Fruit fly (Drosophila melanogaster): Measurements from ENCODE around the gene Ostgamma.

DNA sequence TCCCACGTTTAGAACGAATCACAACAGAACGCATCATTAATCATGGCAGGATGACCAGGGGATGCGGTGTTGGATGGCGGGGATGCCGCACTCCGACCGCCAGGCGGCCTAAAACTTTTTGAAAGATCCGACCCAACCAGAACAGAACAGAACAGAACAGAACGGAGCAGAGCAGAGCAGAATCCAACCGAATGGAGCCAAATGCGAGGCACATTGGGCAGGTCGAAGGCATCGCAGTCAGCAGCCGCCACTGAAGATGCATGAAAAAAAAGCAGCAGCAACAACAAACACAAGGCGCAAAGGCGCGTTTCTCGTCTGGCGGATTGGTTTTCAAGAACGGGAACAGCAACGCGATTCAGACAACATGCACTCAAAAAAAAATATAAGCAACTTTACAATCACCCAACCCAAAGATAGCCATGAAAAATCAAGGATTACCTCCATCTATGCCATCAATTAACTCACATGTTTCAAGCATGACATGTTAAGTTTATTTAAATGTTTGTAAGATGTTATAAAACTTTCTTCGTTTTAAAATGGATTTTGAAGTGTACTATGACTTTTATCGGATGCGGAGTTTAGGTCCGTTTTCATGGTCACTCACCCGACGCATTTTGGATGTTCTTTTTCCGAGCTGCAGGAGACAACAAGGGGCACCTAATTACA, 28.5 kb downstream of the Ostgamma start:
- TF ChIP-seq cnc (optimal IDR thresholded peaks at IDR 0.05) (no peak), Clk (GFP tag; optimal IDR thresholded peaks at IDR 0.05) (no peak), ovo (GFP tag; optimal IDR thresholded peaks at IDR 0.05) (no peak)
